Fruit fly (Drosophila melanogaster): ENCODE measurements around the gene CG14260.

Gene CG14260

DNA sequence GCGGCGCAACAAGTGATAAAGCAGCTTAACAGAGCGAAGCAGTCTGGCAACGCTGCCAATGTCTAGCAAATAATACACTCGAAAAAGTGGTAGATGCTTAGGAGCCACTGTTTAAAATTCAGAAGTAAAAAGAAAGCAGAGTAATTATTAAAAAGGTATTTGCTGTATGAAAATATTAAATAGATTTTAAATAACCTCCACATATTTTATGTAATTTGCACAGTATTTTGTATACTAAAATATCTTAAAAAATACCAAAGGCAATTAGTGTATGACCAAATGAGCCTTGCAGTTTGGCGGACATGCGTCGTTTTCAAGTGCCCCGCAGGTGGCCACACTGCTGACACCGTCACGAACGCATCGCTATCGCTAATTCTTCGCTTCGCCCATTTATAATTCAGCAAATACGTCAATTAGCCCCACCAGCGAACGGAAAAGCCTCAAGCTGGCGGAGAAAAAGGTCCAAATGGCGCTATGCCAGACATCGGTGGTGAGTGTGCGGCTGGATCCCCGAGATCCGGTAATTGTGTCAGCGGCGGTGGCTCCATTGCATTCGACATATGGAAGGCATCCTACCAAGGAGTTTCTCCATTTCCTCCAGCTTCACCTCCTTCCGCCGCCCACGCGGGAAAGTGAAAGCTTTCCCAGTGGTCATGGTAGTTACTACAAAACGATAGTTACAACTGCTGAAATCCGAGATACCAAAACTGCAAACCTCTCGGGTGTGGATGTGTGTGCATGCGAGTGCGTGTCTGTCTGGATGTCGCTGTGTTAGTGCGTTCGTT is 11.9 kb upstream of the CG14260 start, which contains the start of gene pll (continued):
- TF ChIP-seq inv (GFP tag; IDR thresholded peaks at IDR 0.05; ENCODE audit: partially characterized antibody) (peak; percentile 22; the same call in 1 of the 2 replicates), bbx (GFP tag; IDR thresholded peaks at IDR 0.05; ENCODE audit: partially characterized antibody) (peak; percentile 48), ham (GFP tag; IDR thresholded peaks at IDR 0.05) (no peak), gro (GFP tag; optimal IDR thresholded peaks at IDR 0.05) (peak; percentile 58), sr (GFP tag; IDR thresholded peaks at IDR 0.05) (peak; percentile 63; the same call in 2 of the 3 replicates), CG2875 (GFP tag; optimal IDR thresholded peaks at IDR 0.05) (no peak), sens-2 (GFP tag; IDR thresholded peaks at IDR 0.05) (peak; percentile 55; the same call in 1 of the 2 replicates), Dref (GFP tag; IDR thresholded peaks at IDR 0.05) (peak; percentile 37; the same call in 1 of the 2 replicates), caup (GFP tag; optimal IDR thresholded peaks at IDR 0.05; ENCODE audit: severe bottlenecking) (peak; percentile 58), CG4617 (GFP tag; optimal IDR thresholded peaks at IDR 0.05; ENCODE audit: borderline replicate concordance) (peak; percentile 94), pita (GFP tag; optimal IDR thresholded peaks at IDR 0.05) (no peak), Vsx1 (GFP tag; optimal IDR thresholded peaks at IDR 0.05) (no peak), kni (GFP tag; optimal IDR thresholded peaks at IDR 0.05) (no peak), CG9932 (GFP tag; IDR thresholded peaks at IDR 0.05) (peak; percentile 93), repo (GFP tag; optimal IDR thresholded peaks at IDR 0.05) (peak; percentile 29), ranshi (GFP tag; IDR thresholded peaks at IDR 0.05) (peak; percentile 77), CG6683 (GFP tag; optimal IDR thresholded peaks at IDR 0.05) (peak; percentile 30), CG18476 (GFP tag; optimal IDR thresholded peaks at IDR 0.05) (peak; percentile 70), unpg (GFP tag; optimal IDR thresholded peaks at IDR 0.05) (peak; percentile 84), da (GFP tag; optimal IDR thresholded peaks at IDR 0.05) (no peak), Dbx (GFP tag; IDR thresholded peaks at IDR 0.05) (peak; percentile 90), CG6272 (GFP tag; IDR thresholded peaks at IDR 0.05) (peak; percentile 87), so (GFP tag; IDR thresholded peaks at IDR 0.05) (peak; percentile 86), zen (tag; optimal IDR thresholded peaks at IDR 0.05) (peak; percentile 82), nau (GFP tag; optimal IDR thresholded peaks at IDR 0.05) (no peak), chinmo (GFP tag; IDR thresholded peaks at IDR 0.05; ENCODE audit: partially characterized antibody) (0 out of 4 replicates have a peak, but pooled peaks have one; percentile 60), grau (tag; optimal IDR thresholded peaks at IDR 0.05) (peak; percentile 80), CG7271 (tag; optimal IDR thresholded peaks at IDR 0.05) (peak; percentile 17), NC2β (GFP tag; optimal IDR thresholded peaks at IDR 0.05) (peak; percentile 53), CG7839 (tag; optimal IDR thresholded peaks at IDR 0.05) (no peak), MESR4 (GFP tag; optimal IDR thresholded peaks at IDR 0.05) (peak; percentile 76), Atf6 (GFP tag; IDR thresholded peaks at IDR 0.05) (peak; percentile 87), CG10462 (GFP tag; optimal IDR thresholded peaks at IDR 0.05) (peak; percentile 41), CG9437 (GFP tag; optimal IDR thresholded peaks at IDR 0.05) (no peak), CG2678 (tag; optimal IDR thresholded peaks at IDR 0.05) (no peak), Scr (GFP tag; IDR thresholded peaks at IDR 0.05; ENCODE audit: partially characterized antibody) (peak; percentile 61), E2f2 (GFP tag; IDR thresholded peaks at IDR 0.05) (peak; percentile 74), Lpt (GFP tag; optimal IDR thresholded peaks at IDR 0.05) (no peak), CG14667 (GFP tag; IDR thresholded peaks at IDR 0.05) (peak; percentile 90), Ada2b (GFP tag; IDR thresholded peaks at IDR 0.05) (peak; percentile 86), gcm (GFP tag; optimal IDR thresholded peaks at IDR 0.05) (peak; percentile 72), dpn (GFP tag; optimal IDR thresholded peaks at IDR 0.05) (peak; percentile 84 to 90), pan (optimal IDR thresholded peaks at IDR 0.05) (no peak), pan (GFP tag; optimal IDR thresholded peaks at IDR 0.05 in 1 of 2, IDR thresholded peaks at IDR 0.05 in 1 of 2) (peak in 1 of 2 experiments; percentile 94), CG12391 (tag; optimal IDR thresholded peaks at IDR 0.05) (peak; percentile 92), ERR (GFP tag; optimal IDR thresholded peaks at IDR 0.05) (peak; percentile 76), CG9797 (GFP tag; optimal IDR thresholded peaks at IDR 0.05) (peak; percentile 96), Dp (GFP tag; optimal IDR thresholded peaks at IDR 0.05) (peak; percentile 46)
